Fruit fly (Drosophila melanogaster): ENCODE measurements around the gene MED7.

DNA sequence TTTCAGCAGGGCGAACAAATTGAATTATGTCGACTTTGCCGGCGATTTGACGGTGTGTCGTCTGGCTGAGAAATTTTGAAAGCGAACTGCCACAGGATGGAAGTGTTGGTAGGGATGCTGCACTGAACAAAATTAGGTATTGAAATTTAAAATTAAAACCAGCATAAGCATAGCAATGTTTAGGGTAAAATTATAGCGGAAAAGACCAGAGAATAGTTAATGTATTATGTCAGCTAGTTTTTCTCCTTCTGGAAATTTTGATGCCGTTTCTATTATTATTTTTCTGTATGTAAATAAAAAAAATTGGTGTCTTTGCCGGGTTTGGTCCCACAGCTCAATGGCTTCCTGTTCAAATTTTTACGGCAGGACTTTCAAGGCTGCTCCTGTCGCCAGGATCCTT, 34.1 kb downstream of the MED7 start:
- TF ChIP-seq kay (GFP tag; ENCODE audit: borderline replicate concordance) (no peak), CG1620 (GFP tag; optimal IDR thresholded peaks at IDR 0.05) (no peak)

Measured in whole organism, adult.